Fruit fly (Drosophila melanogaster) whole organism, embryonic: Measurements from ENCODE around the gene CG33098.

Experiments
- Atf6 ChIP-seq: fragments of 200-800 bp; sonication (Bioruptor generic); IDR thresholded peaks from 2 replicates; pipeline ENCODE4 v1.3.6; 2022; ENCODE audit warnings: missing biosample characterization, missing genetic modification characterization
- Awh ChIP-seq: fragments of 200-800 bp; sonication (Bioruptor generic); IDR thresholded peaks from 2 replicates; pipeline ENCODE4, ENCODE4 v1.3.6; 2022; ENCODE audit warnings: missing biosample characterization, missing genetic modification characterization
- CG10267 ChIP-seq: fragments of 200-800 bp; sonication (Bioruptor generic); optimal IDR thresholded peaks from 2 replicates; lab custom pipeline; 2018; ENCODE audit warnings: missing biosample characterization, mild to moderate bottlenecking, missing genetic modification characterization, moderate library complexity
- CG12071 ChIP-seq: fragments of 200-800 bp; sonication (Bioruptor generic); optimal IDR thresholded peaks from 3 replicates; lab custom pipeline; 2018; ENCODE audit warnings: missing biosample characterization, mild to moderate bottlenecking, missing genetic modification characterization
- CG12391 ChIP-seq: fragments of 200-800 bp; sonication (Bioruptor generic); optimal IDR thresholded peaks from 3 replicates; lab custom pipeline; 2018; ENCODE audit warnings: missing biosample characterization, mild to moderate bottlenecking, missing genetic modification characterization, moderate library complexity
- CG14860 ChIP-seq: fragments of 200-800 bp; sonication (Bioruptor generic); IDR thresholded peaks from 3 replicates; pipeline ENCODE4 v1.3.6; 2022; ENCODE audit warnings: missing biosample characterization, missing genetic modification characterization; ENCODE audit not compliant: partially characterized antibody
- CG15269 ChIP-seq: fragments of 200-800 bp; sonication (Bioruptor generic); optimal IDR thresholded peaks from 2 replicates; lab custom pipeline; 2018; ENCODE audit warnings: missing biosample characterization, mild to moderate bottlenecking, missing genetic modification characterization, moderate library complexity
- CG17361 ChIP-seq: fragments of 200-800 bp; sonication (Bioruptor generic); IDR thresholded peaks from 3 replicates; pipeline ENCODE4 v1.3.6; 2022; ENCODE audit warnings: missing biosample characterization, missing genetic modification characterization
- CG17568 ChIP-seq: fragments of 200-800 bp; sonication (Bioruptor generic); optimal IDR thresholded peaks from 2 replicates; lab custom pipeline; 2018; ENCODE audit warnings: missing biosample characterization, mild to moderate bottlenecking, missing genetic modification characterization, moderate library complexity
- CG18619 ChIP-seq: fragments of 200-800 bp; sonication (Bioruptor generic); optimal IDR thresholded peaks from 3 replicates; lab custom pipeline; 2017; ENCODE audit warnings: missing biosample characterization, mild to moderate bottlenecking, missing genetic modification characterization
- CG2116 ChIP-seq: fragments of 200-800 bp; sonication (Bioruptor generic); optimal IDR thresholded peaks from 3 replicates; lab custom pipeline; 2018; ENCODE audit warnings: missing biosample characterization, mild to moderate bottlenecking, missing genetic modification characterization
- CG30020 ChIP-seq: fragments of 200-800 bp; optimal IDR thresholded peaks from 2 replicates; lab custom pipeline; 2019; ENCODE audit warnings: missing biosample characterization, mild to moderate bottlenecking, missing genetic modification characterization, moderate library complexity
- CG3163 ChIP-seq: fragments of 200-800 bp; sonication (Bioruptor generic); optimal IDR thresholded peaks from 3 replicates; lab custom pipeline; 2016; ENCODE audit warnings: missing biosample characterization, missing genetic modification characterization
- CG6791 ChIP-seq: fragments of 200-800 bp; sonication (Bioruptor generic); IDR thresholded peaks from 3 replicates; pipeline ENCODE4 v1.3.6; 2022; ENCODE audit warnings: missing biosample characterization, missing genetic modification characterization; ENCODE audit not compliant: partially characterized antibody
- CG7271 ChIP-seq: fragments of 200-800 bp; sonication (Bioruptor generic); optimal IDR thresholded peaks from 2 replicates; lab custom pipeline; 2018; ENCODE audit warnings: missing biosample characterization, mild to moderate bottlenecking, missing genetic modification characterization, moderate library complexity
- CG8765 ChIP-seq: fragments of 200-800 bp; sonication (Bioruptor generic); IDR thresholded peaks from 2 replicates; pipeline ENCODE4 v1.3.6; 2022; ENCODE audit warnings: missing biosample characterization, missing genetic modification characterization
- CG8944 ChIP-seq: fragments of 200-800 bp; sonication (Bioruptor generic); optimal IDR thresholded peaks from 3 replicates; lab custom pipeline; 2016; ENCODE audit warnings: missing biosample characterization, missing genetic modification characterization
- Dip3 ChIP-seq: fragments of 200-800 bp; sonication (Bioruptor generic); optimal IDR thresholded peaks from 3 replicates; lab custom pipeline; 2016; ENCODE audit warnings: missing biosample characterization, missing genetic modification characterization
- Eip74EF ChIP-seq, 2 experiments: fragments of 200-800 bp in 1 of 2; fragments of >200 bp in 1 of 2; sonication (Bioruptor generic) in 1 of 2; optimal IDR thresholded peaks; 2 replicates each; lab custom pipeline; 2017 to 2019; ENCODE audit warnings: missing biosample characterization in 2 of 2, missing genetic modification characterization in 2 of 2, mild to moderate bottlenecking in 1 of 2, moderate library complexity in 1 of 2
- Elba2 ChIP-seq: fragments of 200-800 bp; sonication (Bioruptor generic); optimal IDR thresholded peaks from 3 replicates; lab custom pipeline; 2016; ENCODE audit warnings: missing biosample characterization, missing genetic modification characterization
- Ets65A ChIP-seq: fragments of 200-800 bp; sonication (Bioruptor generic); peaks from one replicate; lab custom pipeline; 2016; ENCODE audit warnings: missing biosample characterization, missing genetic modification characterization
- HmgZ ChIP-seq: fragments of 200-800 bp; sonication (Bioruptor generic); optimal IDR thresholded peaks from 2 replicates; lab custom pipeline; 2018; ENCODE audit warnings: missing biosample characterization, mild to moderate bottlenecking, missing genetic modification characterization
- Hr51 ChIP-seq, 2 experiments: fragments of 200-800 bp; sonication (Bioruptor generic); optimal IDR thresholded peaks; 2 replicates in 1 of 2; 3 replicates in 1 of 2; lab custom pipeline; 2016 to 2018; ENCODE audit warnings: missing biosample characterization in 2 of 2, missing genetic modification characterization in 2 of 2, mild to moderate bottlenecking in 1 of 2, moderate library complexity in 1 of 2
- Hsf ChIP-seq: fragments of 200-800 bp; sonication (Bioruptor generic); optimal IDR thresholded peaks from 3 replicates; lab custom pipeline; 2016; ENCODE audit warnings: missing biosample characterization, missing genetic modification characterization
- Lhr ChIP-seq: fragments of 200-800 bp; sonication (Bioruptor generic); optimal IDR thresholded peaks from 3 replicates; lab custom pipeline; 2017; ENCODE audit warnings: mild to moderate bottlenecking, missing biosample characterization, missing genetic modification reagents, missing genetic modification characterization
- Med ChIP-seq: fragments of 200-800 bp; sonication (Bioruptor generic); peaks from one replicate; lab custom pipeline; 2016; ENCODE audit warnings: missing biosample characterization, missing genetic modification characterization, mild to moderate bottlenecking, inconsistent platforms, moderate library complexity
- Nf-YB ChIP-seq: fragments of 200-800 bp; sonication (Bioruptor generic); optimal IDR thresholded peaks from 3 replicates; lab custom pipeline; 2019; ENCODE audit warnings: missing biosample characterization, mild to moderate bottlenecking, missing genetic modification characterization, moderate library complexity
- Pdp1 ChIP-seq, 2 experiments: fragments of 200-800 bp; sonication (Bioruptor generic); optimal IDR thresholded peaks; 3 replicates each; lab custom pipeline; 2016; ENCODE audit warnings: missing biosample characterization in 2 of 2, missing genetic modification characterization in 2 of 2, mild to moderate bottlenecking in 1 of 2, moderate library complexity in 1 of 2
- Ptx1 ChIP-seq: fragments of 200-800 bp; sonication (Bioruptor generic); IDR thresholded peaks from 2 replicates; pipeline ENCODE4 v1.3.6; 2022; ENCODE audit warnings: missing biosample characterization, missing genetic modification characterization
- Side ChIP-seq: fragments of 200-800 bp; sonication (Bioruptor generic); optimal IDR thresholded peaks from 2 replicates; lab custom pipeline; 2016; ENCODE audit warnings: missing biosample characterization, missing genetic modification characterization
- Stat92E ChIP-seq, 3 experiments: fragments of >200 bp in 2 of 3; fragments of 200-800 bp in 1 of 3; sonication (Bioruptor generic) in 1 of 3; optimal IDR thresholded peaks; 2 replicates each; lab custom pipeline; 2017 to 2019; ENCODE audit warnings: missing biosample characterization in 3 of 3, missing genetic modification characterization in 3 of 3, mild to moderate bottlenecking in 1 of 3, moderate library complexity in 1 of 3
- Usf ChIP-seq: fragments of 200-800 bp; sonication (Bioruptor generic); optimal IDR thresholded peaks from 2 replicates; lab custom pipeline; 2017; ENCODE audit warnings: missing genotype, missing biosample characterization, missing genetic modification characterization
- Xbp1 ChIP-seq: fragments of 200-800 bp; sonication (Bioruptor generic); optimal IDR thresholded peaks from 3 replicates; lab custom pipeline; 2016; ENCODE audit warnings: missing biosample characterization, mild to moderate bottlenecking, missing genetic modification characterization
- al ChIP-seq: fragments of 200-800 bp; sonication (Bioruptor generic); IDR thresholded peaks from 2 replicates; pipeline ENCODE4 v1.3.6; 2022; ENCODE audit warnings: missing biosample characterization, missing genetic modification characterization
- chif ChIP-seq, 2 experiments: fragments of 200-800 bp; sonication (Bioruptor generic); optimal IDR thresholded peaks; 3 replicates each; lab custom pipeline; 2016; ENCODE audit warnings: missing biosample characterization in 2 of 2, missing genetic modification characterization in 2 of 2
- chm ChIP-seq: fragments of 200-800 bp; sonication (Bioruptor generic); IDR thresholded peaks from 2 replicates; pipeline ENCODE4 v1.3.6; 2022; ENCODE audit warnings: missing biosample characterization, missing genetic modification characterization
- crol ChIP-seq: fragments of 200-800 bp; sonication (Bioruptor generic); IDR thresholded peaks from 2 replicates; pipeline ENCODE4 v1.3.6; 2022; ENCODE audit warnings: missing biosample characterization, missing genetic modification characterization
- en ChIP-seq: fragments of 200-800 bp; sonication (Bioruptor generic); optimal IDR thresholded peaks from 2 replicates; lab custom pipeline; 2016; ENCODE audit warnings: missing biosample characterization, missing genetic modification characterization
- esg ChIP-seq: fragments of 200-800 bp; sonication (Bioruptor generic); conservative IDR thresholded peaks from 2 replicates; pipeline ENCODE4 v1.3.6; 2022; ENCODE audit warnings: missing biosample characterization, missing genetic modification characterization
- inv ChIP-seq: fragments of 200-800 bp; sonication (Bioruptor generic); IDR thresholded peaks from 2 replicates; pipeline ENCODE4 v1.3.6; 2022; ENCODE audit warnings: missing biosample characterization, missing genetic modification characterization; ENCODE audit not compliant: partially characterized antibody
- knrl ChIP-seq: fragments of 200-800 bp; sonication (Bioruptor generic); IDR thresholded peaks from 3 replicates; pipeline ENCODE4 v1.3.6; 2022; ENCODE audit warnings: missing biosample characterization, missing genetic modification characterization; ENCODE audit not compliant: partially characterized antibody
- mirr ChIP-seq: fragments of 200-800 bp; sonication (Bioruptor generic); optimal IDR thresholded peaks from 3 replicates; lab custom pipeline; 2018; ENCODE audit warnings: missing biosample characterization, mild to moderate bottlenecking, missing genetic modification characterization
- row ChIP-seq: fragments of 200-800 bp; sonication (Bioruptor generic); IDR thresholded peaks from 3 replicates; pipeline ENCODE4 v1.3.6; 2022; ENCODE audit warnings: missing biosample characterization, missing genetic modification characterization
- sd ChIP-seq: fragments of 200-800 bp; sonication (Bioruptor generic); optimal IDR thresholded peaks from 3 replicates; lab custom pipeline; 2018; ENCODE audit warnings: missing biosample characterization, mild to moderate bottlenecking, missing genetic modification characterization, moderate library complexity
- sr ChIP-seq: fragments of 200-800 bp; sonication (Bioruptor generic); IDR thresholded peaks from 3 replicates; pipeline ENCODE4 v1.3.6; 2022; ENCODE audit warnings: missing biosample characterization, missing genetic modification characterization
- wek ChIP-seq: fragments of 200-800 bp; sonication (Bioruptor generic); optimal IDR thresholded peaks from 3 replicates; lab custom pipeline; 2018; ENCODE audit warnings: missing biosample characterization, mild to moderate bottlenecking, missing genetic modification characterization, moderate library complexity
- zen ChIP-seq: fragments of 200-800 bp; sonication (Bioruptor generic); optimal IDR thresholded peaks from 3 replicates; lab custom pipeline; 2018; ENCODE audit warnings: missing biosample characterization, mild to moderate bottlenecking, missing genetic modification characterization, moderate library complexity

Gene CG33098

DNA sequence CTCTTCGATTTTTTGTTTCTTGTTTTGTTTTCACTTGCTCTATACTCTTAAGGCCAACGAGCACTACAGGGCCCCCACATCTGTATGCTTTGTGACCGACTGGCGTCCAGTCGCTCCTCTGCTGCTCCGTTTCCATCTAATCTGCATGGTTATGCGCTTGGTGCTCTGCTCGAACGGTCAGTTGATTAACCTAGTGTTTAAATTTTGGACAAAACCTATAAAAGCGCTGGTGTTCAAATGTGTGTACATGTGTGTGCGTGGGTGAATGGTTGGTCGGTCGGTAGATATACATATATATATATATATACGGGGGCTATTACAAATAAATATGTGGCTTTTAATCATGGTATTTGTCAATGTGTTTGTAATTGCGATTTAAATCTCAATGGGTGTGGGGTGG, 37.0 kb downstream of the CG33098 start (continued):
- TF ChIP-seq CG18619 (GFP tag; lab: Kevin White, UChicago) (no peak), sr (GFP tag; lab: Robert Waterston, UW) (peak; percentile 8; the same call in 1 of the 3 replicates), Med (GFP tag; lab: Kevin White, UChicago) (peak; percentile 30), Ets65A (GFP tag; lab: Kevin White, UChicago) (peak; percentile 44), CG8765 (GFP tag; lab: Robert Waterston, UW) (no peak), esg (GFP tag; lab: Robert Waterston, UW) (no peak), wek (GFP tag; lab: Kevin White, UChicago) (no peak), al (no peak), mirr (GFP tag; lab: Kevin White, UChicago) (no peak), CG3163 (GFP tag; lab: Kevin White, UChicago) (no peak), Xbp1 (GFP tag; lab: Kevin White, UChicago) (no peak), Atf6 (no peak), HmgZ (tag; lab: Kevin White, UChicago) (no peak), CG17568 (GFP tag; lab: Kevin White, UChicago) (no peak), CG8944 (GFP tag; lab: Kevin White, UChicago) (no peak)

DNA sequence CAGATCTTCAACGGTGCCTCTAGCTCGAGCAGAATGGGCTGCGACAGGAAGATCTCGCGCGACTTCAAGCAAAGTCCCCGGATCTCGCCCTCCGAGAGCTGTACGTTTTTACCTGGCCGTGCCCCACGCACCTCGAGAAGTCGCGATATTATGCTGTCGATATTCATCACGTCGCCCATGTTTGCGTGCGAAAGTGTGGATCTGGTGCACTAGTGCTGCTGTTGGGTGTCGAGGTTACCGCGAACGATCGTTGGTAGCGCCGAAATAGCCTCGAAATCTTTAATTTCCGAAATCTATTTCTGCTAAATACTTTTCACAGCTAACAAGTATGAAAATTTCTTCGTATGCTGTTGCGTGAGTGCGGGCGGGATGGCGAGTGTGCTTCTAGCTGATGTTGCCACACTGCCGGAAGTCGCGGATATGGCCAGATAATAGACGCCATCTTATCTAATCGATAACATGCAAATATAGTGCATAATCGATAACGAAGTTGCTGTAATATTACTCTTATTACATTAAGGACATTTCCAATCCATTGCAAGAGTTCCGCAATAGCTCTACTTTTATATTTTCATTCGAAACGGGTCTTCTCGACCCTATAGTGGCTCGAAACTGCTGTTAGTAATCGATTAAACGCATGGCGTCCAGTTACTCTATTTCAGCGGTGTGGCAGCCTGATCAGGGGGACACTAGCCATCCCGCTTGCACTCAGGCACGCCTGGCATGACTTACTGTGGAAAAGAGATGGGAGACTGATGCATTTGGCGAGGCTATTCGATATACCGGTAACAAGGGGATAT, 38.7 kb downstream of the CG33098 start, which contains the start of gene Pp1-87B:
TSS of gene Pp1-87B (minus strand) at position 408 of the 800 bp plus-strand sequence.
- TF ChIP-seq Side: peak; percentile 32
- TF ChIP-seq CG6791 (GFP tag; lab: Robert Waterston, UW): peak; percentile 55; the same call in 2 of the 3 replicates
- peak in 1 of 2 experiments; percentile 1 for TF ChIP-seq chif (GFP tag; optimal IDR thresholded peaks at IDR 0.05; lab: Kevin White, UChicago)
- TF ChIP-seq Hr51 (GFP tag; optimal IDR thresholded peaks at IDR 0.05; lab: Kevin White, UChicago): no peak
- no peak for TF ChIP-seq en (GFP tag; lab: Kevin White, UChicago)
- TF ChIP-seq CG30020 (tag; lab: Kevin White, UChicago): peak; percentile 45
- TF ChIP-seq CG14860 (GFP tag; lab: Robert Waterston, UW): no peak
- TF ChIP-seq Stat92E (GFP tag; optimal IDR thresholded peaks at IDR 0.05; lab: Kevin White, UChicago): peak in 1 of 3 experiments; percentile 16
- TF ChIP-seq knrl: peak; percentile 43; the same call in 2 of the 3 replicates
- TF ChIP-seq Ptx1: no peak
- TF ChIP-seq Lhr (GFP tag; lab: Kevin White, UChicago): peak; percentile 85
- TF ChIP-seq Elba2 (GFP tag; lab: Kevin White, UChicago): peak; percentile 98
- TF ChIP-seq CG15269 (tag; lab: Kevin White, UChicago): no peak
- no peak for TF ChIP-seq sd (tag; lab: Kevin White, UChicago)
- TF ChIP-seq zen: peak; percentile 38
- TF ChIP-seq Hsf: peak; percentile 13
- no peak for TF ChIP-seq Awh (GFP tag; lab: Robert Waterston, UW)
- TF ChIP-seq CG7271: no peak
- TF ChIP-seq inv (GFP tag; lab: Robert Waterston, UW): peak; percentile 25; the same call in 1 of the 2 replicates
- TF ChIP-seq crol (GFP tag; lab: Robert Waterston, UW): no peak
- peak; percentile 66 for TF ChIP-seq CG2116 (GFP tag; lab: Kevin White, UChicago)
- peak; percentile 16 for TF ChIP-seq CG10267 (tag; lab: Kevin White, UChicago)
- TF ChIP-seq Eip74EF (GFP tag; optimal IDR thresholded peaks at IDR 0.05; lab: Kevin White, UChicago): no peak
- TF ChIP-seq CG12391 (tag; lab: Kevin White, UChicago): peak; percentile 20
- peak; percentile 10 for TF ChIP-seq Dip3 (GFP tag; lab: Kevin White, UChicago)
- TF ChIP-seq CG12071 (GFP tag; lab: Kevin White, UChicago): no peak
- peak in 1 of 2 experiments; percentile 73 for TF ChIP-seq Pdp1 (GFP tag; optimal IDR thresholded peaks at IDR 0.05; lab: Kevin White, UChicago)
- TF ChIP-seq CG17361 (GFP tag; lab: Robert Waterston, UW): peak; percentile 80
- 0 out of 2 replicates have a peak, but pooled peaks have one; percentile 52 for TF ChIP-seq chm (GFP tag; lab: Robert Waterston, UW)
- 0 out of 3 replicates have a peak, but pooled peaks have one; percentile 10 for TF ChIP-seq row (GFP tag; lab: Robert Waterston, UW)
- TF ChIP-seq Usf (GFP tag; lab: Kevin White, UChicago): peak; percentile 29
- TF ChIP-seq Nf-YB (GFP tag; lab: Kevin White, UChicago): peak; percentile 13
